Fruit fly (Drosophila melanogaster): ENCODE data around the gene ush.
A peak's percentile ranks its signal among the peaks of the same experiment; 100 is the strongest.

ush gene

dm6 chr2L:498474-498821 is 22.4 kb downstream of the ush start (continued):
- no peak for TF ChIP-seq pho (GFP tag; optimal IDR thresholded peaks at IDR 0.05)
- TF ChIP-seq sug (tag; optimal IDR thresholded peaks at IDR 0.05): peak; percentile 37
- TF ChIP-seq CG17829 (tag; optimal IDR thresholded peaks at IDR 0.05): no peak
- no peak for TF ChIP-seq CG34422 (GFP tag; IDR thresholded peaks at IDR 0.05)
- no peak for TF ChIP-seq zfh2 (GFP tag; optimal IDR thresholded peaks at IDR 0.05)
- no peak for TF ChIP-seq Sox100B (GFP tag; optimal IDR thresholded peaks at IDR 0.05)
- no peak for TF ChIP-seq B-H2 (GFP tag; optimal IDR thresholded peaks at IDR 0.05)
- TF ChIP-seq chinmo (GFP tag; IDR thresholded peaks at IDR 0.05; ENCODE audit: partially characterized antibody): peak; percentile 55; the same call in 1 of the 4 replicates
- TF ChIP-seq ci (GFP tag; IDR thresholded peaks at IDR 0.05): no peak
- no peak for TF ChIP-seq org-1 (GFP tag; optimal IDR thresholded peaks at IDR 0.05)

DNA sequence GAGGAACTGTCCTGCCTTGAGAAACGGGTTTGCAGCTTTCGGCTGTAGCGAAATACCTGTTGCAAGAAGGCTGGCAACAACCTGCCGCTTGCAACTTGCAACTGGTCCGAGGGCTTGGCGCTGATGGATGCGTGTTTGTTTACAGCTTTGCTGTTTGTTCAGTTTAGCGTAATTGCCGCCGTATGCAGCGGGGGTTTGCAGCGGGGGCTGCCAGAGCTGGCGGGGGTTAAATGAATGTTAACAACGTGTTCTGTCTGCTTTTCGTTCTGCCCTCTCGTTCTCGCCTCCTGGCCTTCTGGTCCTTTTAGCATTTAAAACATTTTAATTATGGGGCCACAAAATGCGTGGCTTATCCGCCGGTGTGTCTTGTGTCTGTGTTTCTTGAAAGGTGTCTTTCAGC is 23.9 kb downstream of the ush start:
- TF ChIP-seq CG18599 (GFP tag; optimal IDR thresholded peaks at IDR 0.05) (no peak), CG6175 (GFP tag; IDR thresholded peaks at IDR 0.05) (0 out of 3 replicates have a peak, but pooled peaks have one; percentile 42), CG34376 (GFP tag; optimal IDR thresholded peaks at IDR 0.05) (no peak), CG8765 (GFP tag; IDR thresholded peaks at IDR 0.05) (0 out of 2 replicates have a peak, but pooled peaks have one; percentile 23), unc-4 (GFP tag; IDR thresholded peaks at IDR 0.05; ENCODE audit: partially characterized antibody) (no peak), Med (GFP tag) (peak; percentile 26), Ets65A (GFP tag) (peak; percentile 6), CG1602 (GFP tag; optimal IDR thresholded peaks at IDR 0.05) (no peak), Dip2 (GFP tag; IDR thresholded peaks at IDR 0.05) (no peak), CG12071 (GFP tag; optimal IDR thresholded peaks at IDR 0.05) (no peak), CG9932 (GFP tag; IDR thresholded peaks at IDR 0.05) (no peak), crc (GFP tag; optimal IDR thresholded peaks at IDR 0.05) (no peak), CG13424 (tag; optimal IDR thresholded peaks at IDR 0.05) (no peak), CG11560 (tag; IDR thresholded peaks at IDR 0.05) (no peak), CG3065 (GFP tag; optimal IDR thresholded peaks at IDR 0.05) (no peak), bbx (GFP tag; IDR thresholded peaks at IDR 0.05; ENCODE audit: partially characterized antibody) (peak; percentile 6; the same call in 1 of the 2 replicates), YL-1 (GFP tag; optimal IDR thresholded peaks at IDR 0.05) (no peak), CG15696 (tag; optimal IDR thresholded peaks at IDR 0.05) (no peak)

dm6 chr2L:501622-502021 is 25.6 kb downstream of the ush start:
- no peak for TF ChIP-seq vfl (GFP tag; optimal IDR thresholded peaks at IDR 0.05)
- no peak for TF ChIP-seq CG4282 (GFP tag; optimal IDR thresholded peaks at IDR 0.05)
- peak in 1 of 2 experiments; percentile 24 for TF ChIP-seq Trl (optimal IDR thresholded peaks at IDR 0.05)
- no peak for TF ChIP-seq Trl (GFP tag; optimal IDR thresholded peaks at IDR 0.05)
- TF ChIP-seq CG4328 (GFP tag; optimal IDR thresholded peaks at IDR 0.05): no peak
- no peak for TF ChIP-seq pros (GFP tag; optimal IDR thresholded peaks at IDR 0.05)
- TF ChIP-seq phol (tag; optimal IDR thresholded peaks at IDR 0.05): no peak
- TF ChIP-seq CHES-1-like (GFP tag; optimal IDR thresholded peaks at IDR 0.05): no peak
- no peak for TF ChIP-seq luna (GFP tag; optimal IDR thresholded peaks at IDR 0.05)
- no peak for TF ChIP-seq ro (GFP tag; IDR thresholded peaks at IDR 0.05)
- no peak for TF ChIP-seq gcm (GFP tag; optimal IDR thresholded peaks at IDR 0.05)
- TF ChIP-seq CG15601 (tag; optimal IDR thresholded peaks at IDR 0.05): no peak
- peak; percentile 47 for TF ChIP-seq Med (GFP tag)
- no peak for TF ChIP-seq CG2129 (GFP tag; IDR thresholded peaks at IDR 0.05; ENCODE audit: partially characterized antibody)
- no peak for TF ChIP-seq ara (GFP tag; IDR thresholded peaks at IDR 0.05)
- no peak for TF ChIP-seq bab2 (GFP tag; optimal IDR thresholded peaks at IDR 0.05)
- no peak for TF ChIP-seq emc (GFP tag; optimal IDR thresholded peaks at IDR 0.05)
- peak; percentile 8 for TF ChIP-seq sens (GFP tag)
- no peak for TF ChIP-seq PHDP (tag; optimal IDR thresholded peaks at IDR 0.05)
- no peak for TF ChIP-seq CG9876 (GFP tag; optimal IDR thresholded peaks at IDR 0.05)
- no peak for TF ChIP-seq CG14710 (tag; optimal IDR thresholded peaks at IDR 0.05)

All from whole organism, embryonic.